Fruit fly (Drosophila melanogaster): Measurements from ENCODE around the gene CG1951.

Gene CG1951

DNA sequence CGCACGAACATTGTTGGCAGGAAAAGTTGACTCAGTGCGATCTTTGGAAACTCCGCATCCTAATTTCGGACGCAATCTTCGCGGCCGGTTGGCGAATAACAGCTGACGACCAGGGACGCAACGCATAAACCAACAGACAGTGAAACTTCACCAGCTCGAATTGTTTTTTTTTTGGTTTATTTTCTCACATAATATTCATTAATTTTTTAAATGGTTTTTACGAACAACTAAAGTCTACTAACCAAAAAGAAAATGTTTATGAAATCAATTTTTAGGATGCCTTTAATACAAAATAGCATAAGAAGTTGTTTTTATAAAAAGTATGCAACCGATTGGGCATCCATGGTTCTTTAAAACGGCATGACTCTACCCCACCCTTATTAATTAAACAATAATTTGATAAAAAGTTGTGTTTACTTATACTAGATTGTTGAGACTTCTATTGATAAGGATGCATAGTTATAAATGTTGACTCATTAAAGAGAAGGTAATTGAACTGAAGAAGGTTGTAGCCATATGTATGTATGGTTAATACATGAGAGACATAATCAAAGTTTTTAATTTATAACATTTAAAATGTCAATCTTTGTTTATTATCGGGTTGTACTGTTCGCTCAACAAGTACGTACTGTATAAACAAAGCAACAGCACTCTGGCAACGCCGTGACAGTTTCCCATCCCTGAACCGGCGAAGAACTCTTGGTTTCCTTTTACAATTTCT, 7.0 kb downstream of the CG1951 start, which contains the start of the genes beta4GalNAcTB and Cpsf100:
Gene beta4GalNAcTB, minus strand, starts transcription at position 100 of the 721 bp plus-strand sequence.
Gene Cpsf100, plus strand, starts transcription at position 665 of the 721 bp plus-strand sequence.
- peak; percentile 60 for TF ChIP-seq Clk (GFP tag; optimal IDR thresholded peaks at IDR 0.05)
- TF ChIP-seq CG7045 (GFP tag; optimal IDR thresholded peaks at IDR 0.05) = peak; percentile 63
- peak; percentile 56 for TF ChIP-seq bab1 (GFP tag; optimal IDR thresholded peaks at IDR 0.05)
- TF ChIP-seq CG1620 (GFP tag; optimal IDR thresholded peaks at IDR 0.05) = peak; percentile 76
- peak; percentile 62 for TF ChIP-seq Hr96 (GFP tag; optimal IDR thresholded peaks at IDR 0.05)
- TF ChIP-seq pad (GFP tag; optimal IDR thresholded peaks at IDR 0.05) = peak; percentile 69
- peak; percentile 87 for TF ChIP-seq CG11617 (GFP tag; optimal IDR thresholded peaks at IDR 0.05)
- peak; percentile 80 for TF ChIP-seq CG5204 (GFP tag; optimal IDR thresholded peaks at IDR 0.05)
- TF ChIP-seq tj (GFP tag; optimal IDR thresholded peaks at IDR 0.05) = peak; percentile 59
- peak; percentile 47 for TF ChIP-seq Mnt (GFP tag; optimal IDR thresholded peaks at IDR 0.05)
- TF ChIP-seq CG33017 (tag; optimal IDR thresholded peaks at IDR 0.05) = no peak
- TF ChIP-seq CG12768 (GFP tag; optimal IDR thresholded peaks at IDR 0.05) = peak; percentile 83
- TF ChIP-seq toe (GFP tag; optimal IDR thresholded peaks at IDR 0.05) = peak; percentile 77
- TF ChIP-seq Crg-1 (GFP tag; optimal IDR thresholded peaks at IDR 0.05) = peak; percentile 66
- TF ChIP-seq cnc (optimal IDR thresholded peaks at IDR 0.05) = no peak
- peak; percentile 71 for TF ChIP-seq CG7101 (tag; optimal IDR thresholded peaks at IDR 0.05)
- TF ChIP-seq kay (GFP tag; ENCODE audit: borderline replicate concordance) = no peak
- TF ChIP-seq CG14711 (tag; optimal IDR thresholded peaks at IDR 0.05) = peak; percentile 63
- peak; percentile 62 for TF ChIP-seq ovo (GFP tag; optimal IDR thresholded peaks at IDR 0.05)
- peak; percentile 5 for TF ChIP-seq cic (GFP tag; optimal IDR thresholded peaks at IDR 0.05)

dm6 chr3R:29038960-29039581, 12.0 kb downstream of the CG1951 start, which contains the start of the genes Slu7 and Pkc98E:
Gene Slu7 (minus strand): TSS chr3R:29039071.
Gene Pkc98E (plus strand): TSS chr3R:29039156.
- peak; percentile 35 for TF ChIP-seq cic (GFP tag; optimal IDR thresholded peaks at IDR 0.05)
- TF ChIP-seq CG11617 (GFP tag; optimal IDR thresholded peaks at IDR 0.05) = peak; percentile 10
- TF ChIP-seq CG7101 (tag; optimal IDR thresholded peaks at IDR 0.05) = peak; percentile 82
- peak; percentile 63 for TF ChIP-seq ovo (GFP tag; optimal IDR thresholded peaks at IDR 0.05)
- TF ChIP-seq Hr96 (GFP tag; optimal IDR thresholded peaks at IDR 0.05) = peak; percentile 67
- peak; percentile 66 for TF ChIP-seq bab1 (GFP tag; optimal IDR thresholded peaks at IDR 0.05)
- TF ChIP-seq Crg-1 (GFP tag; optimal IDR thresholded peaks at IDR 0.05) = peak; percentile 87
- TF ChIP-seq CG14711 (tag; optimal IDR thresholded peaks at IDR 0.05) = peak; percentile 62
- TF ChIP-seq tj (GFP tag; optimal IDR thresholded peaks at IDR 0.05) = no peak
- peak; percentile 47 for TF ChIP-seq CG7045 (GFP tag; optimal IDR thresholded peaks at IDR 0.05)
- TF ChIP-seq toe (GFP tag; optimal IDR thresholded peaks at IDR 0.05) = peak; percentile 65
- peak; percentile 37 for TF ChIP-seq CG33017 (tag; optimal IDR thresholded peaks at IDR 0.05)
- peak; percentile 65 for TF ChIP-seq Clk (GFP tag; optimal IDR thresholded peaks at IDR 0.05)
- no peak for TF ChIP-seq cnc (optimal IDR thresholded peaks at IDR 0.05)
- TF ChIP-seq kay (GFP tag; ENCODE audit: borderline replicate concordance) = no peak
- peak; percentile 70 for TF ChIP-seq CG5204 (GFP tag; optimal IDR thresholded peaks at IDR 0.05)
- peak; percentile 90 for TF ChIP-seq CG1620 (GFP tag; optimal IDR thresholded peaks at IDR 0.05)
- peak; percentile 81 for TF ChIP-seq Mnt (GFP tag; optimal IDR thresholded peaks at IDR 0.05)
- peak; percentile 80 for TF ChIP-seq pad (GFP tag; optimal IDR thresholded peaks at IDR 0.05)
- TF ChIP-seq CG12768 (GFP tag; optimal IDR thresholded peaks at IDR 0.05) = peak; percentile 79

- TF ChIP-seq kay (GFP tag; ENCODE audit: borderline replicate concordance) (no peak), CG1620 (GFP tag; optimal IDR thresholded peaks at IDR 0.05) (peak; percentile 61), CG11617 (GFP tag; optimal IDR thresholded peaks at IDR 0.05) (peak; percentile 39), cic (GFP tag; optimal IDR thresholded peaks at IDR 0.05) (peak; percentile 21), ovo (GFP tag; optimal IDR thresholded peaks at IDR 0.05) (peak; percentile 4), CG33017 (tag; optimal IDR thresholded peaks at IDR 0.05) (no peak), cnc (optimal IDR thresholded peaks at IDR 0.05) (no peak), CG14711 (tag; optimal IDR thresholded peaks at IDR 0.05) (peak; percentile 30), tj (GFP tag; optimal IDR thresholded peaks at IDR 0.05) (peak; percentile 12), CG12768 (GFP tag; optimal IDR thresholded peaks at IDR 0.05) (no peak), CG5204 (GFP tag; optimal IDR thresholded peaks at IDR 0.05) (no peak), toe (GFP tag; optimal IDR thresholded peaks at IDR 0.05) (no peak), CG7101 (tag; optimal IDR thresholded peaks at IDR 0.05) (no peak), bab1 (GFP tag; optimal IDR thresholded peaks at IDR 0.05) (no peak), Mnt (GFP tag; optimal IDR thresholded peaks at IDR 0.05) (peak; percentile 47), Hr96 (GFP tag; optimal IDR thresholded peaks at IDR 0.05) (no peak), Crg-1 (GFP tag; optimal IDR thresholded peaks at IDR 0.05) (peak; percentile 71), Clk (GFP tag; optimal IDR thresholded peaks at IDR 0.05) (no peak), pad (GFP tag; optimal IDR thresholded peaks at IDR 0.05) (peak; percentile 35), CG7045 (GFP tag; optimal IDR thresholded peaks at IDR 0.05) (peak; percentile 19)
Measured at dm6 chr3R:29039704-29040430, 12.8 kb downstream of the CG1951 start.

DNA sequence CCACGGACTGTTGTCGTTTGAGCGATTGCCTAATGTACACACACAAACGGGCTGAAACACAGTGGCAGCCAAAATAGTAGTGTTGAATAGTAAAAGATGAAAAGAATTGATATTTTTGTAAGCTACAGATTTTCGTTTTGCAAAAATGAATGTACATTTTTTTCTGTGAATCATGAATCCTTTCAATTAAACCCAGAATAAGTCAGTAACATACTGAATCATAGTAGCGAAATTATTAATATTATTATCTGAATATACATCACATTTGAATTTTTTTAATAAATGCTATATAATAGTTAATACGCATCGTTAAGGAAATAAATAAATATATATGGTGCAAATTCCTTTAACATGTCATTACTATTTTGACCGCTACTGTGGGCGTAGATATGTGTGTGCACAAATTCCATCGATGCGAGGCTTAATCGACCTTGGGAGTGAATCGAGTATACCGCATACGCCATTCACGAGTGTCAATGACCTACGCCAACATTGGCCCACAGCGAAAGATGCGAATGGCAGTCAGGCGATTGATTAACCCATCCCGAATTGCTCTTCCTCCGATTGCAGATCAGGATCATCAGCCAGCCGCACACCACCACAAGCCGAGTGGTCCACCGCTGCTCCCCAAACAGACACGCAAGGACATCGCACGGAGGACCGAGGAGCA, 13.6 kb downstream of the CG1951 start:
- TF ChIP-seq Crg-1 (GFP tag; optimal IDR thresholded peaks at IDR 0.05) (no peak), CG11617 (GFP tag; optimal IDR thresholded peaks at IDR 0.05) (peak; percentile 35), CG7101 (tag; optimal IDR thresholded peaks at IDR 0.05) (peak; percentile 56), ovo (GFP tag; optimal IDR thresholded peaks at IDR 0.05) (peak; percentile 10), CG1620 (GFP tag; optimal IDR thresholded peaks at IDR 0.05) (no peak), CG33017 (tag; optimal IDR thresholded peaks at IDR 0.05) (peak; percentile 69), toe (GFP tag; optimal IDR thresholded peaks at IDR 0.05) (no peak), CG12768 (GFP tag; optimal IDR thresholded peaks at IDR 0.05) (peak; percentile 1), kay (GFP tag; ENCODE audit: borderline replicate concordance) (peak; percentile 53), CG7045 (GFP tag; optimal IDR thresholded peaks at IDR 0.05) (peak; percentile 66), CG14711 (tag; optimal IDR thresholded peaks at IDR 0.05) (peak; percentile 66), pad (GFP tag; optimal IDR thresholded peaks at IDR 0.05) (no peak), cnc (optimal IDR thresholded peaks at IDR 0.05) (no peak)
